Fruit fly (Drosophila melanogaster): Measurements from ENCODE around the gene CG32086.

Gene CG32086

dm6 chr3L:11579919-11580318 lies 3.9 kb downstream of the CG32086 start, which contains the start of gene CG43390 (continued):
- no peak for TF ChIP-seq CG18476 (GFP tag; optimal IDR thresholded peaks at IDR 0.05)
- peak; percentile 51; the same call in 1 of the 3 replicates for TF ChIP-seq dysf (GFP tag; IDR thresholded peaks at IDR 0.05)
- peak; percentile 24 for TF ChIP-seq CG7556 (GFP tag; optimal IDR thresholded peaks at IDR 0.05)
- no peak for TF ChIP-seq Side (GFP tag; optimal IDR thresholded peaks at IDR 0.05)
- no peak for TF ChIP-seq CG34224 (GFP tag; IDR thresholded peaks at IDR 0.05; ENCODE audit: partially characterized antibody)
- TF ChIP-seq z (GFP tag; IDR thresholded peaks at IDR 0.05): no peak
- TF ChIP-seq CG1832 (GFP tag; optimal IDR thresholded peaks at IDR 0.05): no peak
- TF ChIP-seq CG9727 (GFP tag; optimal IDR thresholded peaks at IDR 0.05): no peak
- TF ChIP-seq dimm (GFP tag; IDR thresholded peaks at IDR 0.05): no peak
- TF ChIP-seq CG16863 (GFP tag; optimal IDR thresholded peaks at IDR 0.05): no peak
- TF ChIP-seq CG42726 (GFP tag; IDR thresholded peaks at IDR 0.05; ENCODE audit: partially characterized antibody): no peak
- no peak for TF ChIP-seq CG18262 (tag; optimal IDR thresholded peaks at IDR 0.05)
- TF ChIP-seq CG2712 (tag; optimal IDR thresholded peaks at IDR 0.05): no peak
- no peak for TF ChIP-seq aop (GFP tag; IDR thresholded peaks at IDR 0.05)
- no peak for TF ChIP-seq D19A (tag; optimal IDR thresholded peaks at IDR 0.05)
- no peak for TF ChIP-seq gfzf (GFP tag; optimal IDR thresholded peaks at IDR 0.05)
- TF ChIP-seq caup (GFP tag; optimal IDR thresholded peaks at IDR 0.05; ENCODE audit: severe bottlenecking): peak; percentile 94
- no peak for TF ChIP-seq lbe (GFP tag; optimal IDR thresholded peaks at IDR 0.05)
- no peak for TF ChIP-seq CTCF (GFP tag; optimal IDR thresholded peaks at IDR 0.05)
- TF ChIP-seq stc (GFP tag; IDR thresholded peaks at IDR 0.05): no peak
- no peak for TF ChIP-seq dan (GFP tag; IDR thresholded peaks at IDR 0.05)
- TF ChIP-seq CG1024 (GFP tag; IDR thresholded peaks at IDR 0.05): no peak
- TF ChIP-seq unpg (GFP tag; optimal IDR thresholded peaks at IDR 0.05): peak; percentile 57
- no peak for TF ChIP-seq CG9437 (GFP tag; optimal IDR thresholded peaks at IDR 0.05)
- TF ChIP-seq CG17568 (GFP tag; optimal IDR thresholded peaks at IDR 0.05): peak; percentile 62
- TF ChIP-seq CG12744 (GFP tag; optimal IDR thresholded peaks at IDR 0.05): peak; percentile 7
- TF ChIP-seq gem (tag; optimal IDR thresholded peaks at IDR 0.05): peak; percentile 59
- no peak for TF ChIP-seq CG30020 (tag; optimal IDR thresholded peaks at IDR 0.05)
- no peak for TF ChIP-seq CG8478 (optimal IDR thresholded peaks at IDR 0.05)
- TF ChIP-seq CG11085 (GFP tag; IDR thresholded peaks at IDR 0.05): no peak
- no peak for TF ChIP-seq sna (GFP tag; IDR thresholded peaks at IDR 0.05; ENCODE audit: partially characterized antibody)
- no peak for TF ChIP-seq Fer2 (tag; optimal IDR thresholded peaks at IDR 0.05)
- no peak for TF ChIP-seq CG8944 (GFP tag; optimal IDR thresholded peaks at IDR 0.05)
- no peak for TF ChIP-seq CG13287 (GFP tag; IDR thresholded peaks at IDR 0.05; ENCODE audit: partially characterized antibody)
- TF ChIP-seq bowl (GFP tag; IDR thresholded peaks at IDR 0.05): no peak
- TF ChIP-seq zen (tag; optimal IDR thresholded peaks at IDR 0.05): no peak
- peak; percentile 69 for TF ChIP-seq CG12299 (tag; optimal IDR thresholded peaks at IDR 0.05)
- TF ChIP-seq jumu (GFP tag; optimal IDR thresholded peaks at IDR 0.05): no peak
- no peak for TF ChIP-seq nerfin-1 (tag; optimal IDR thresholded peaks at IDR 0.05)
- peak; percentile 89 for TF ChIP-seq mirr (GFP tag; optimal IDR thresholded peaks at IDR 0.05)
- no peak for TF ChIP-seq Sin3A (optimal IDR thresholded peaks at IDR 0.05)
- no peak for TF ChIP-seq BEAF-32 (GFP tag; optimal IDR thresholded peaks at IDR 0.05)
- TF ChIP-seq da (GFP tag; optimal IDR thresholded peaks at IDR 0.05): no peak
- no peak for TF ChIP-seq Blimp-1 (GFP tag; optimal IDR thresholded peaks at IDR 0.05)
- no peak for TF ChIP-seq CG15479 (GFP tag; optimal IDR thresholded peaks at IDR 0.05)
- no peak for TF ChIP-seq Gug (GFP tag; IDR thresholded peaks at IDR 0.05)
- TF ChIP-seq ems (GFP tag; optimal IDR thresholded peaks at IDR 0.05): no peak
- TF ChIP-seq CG11247 (GFP tag; IDR thresholded peaks at IDR 0.05): peak; percentile 28; the same call in 1 of the 2 replicates
- no peak for TF ChIP-seq ranshi (GFP tag; IDR thresholded peaks at IDR 0.05)
- no peak for TF ChIP-seq zf30C (GFP tag; optimal IDR thresholded peaks at IDR 0.05)
- no peak for TF ChIP-seq CG13123 (GFP tag; optimal IDR thresholded peaks at IDR 0.05)
- TF ChIP-seq CG1602 (GFP tag; optimal IDR thresholded peaks at IDR 0.05): no peak
